Worm (Caenorhabditis elegans): ENCODE results near the gene smz-1.

DNA sequence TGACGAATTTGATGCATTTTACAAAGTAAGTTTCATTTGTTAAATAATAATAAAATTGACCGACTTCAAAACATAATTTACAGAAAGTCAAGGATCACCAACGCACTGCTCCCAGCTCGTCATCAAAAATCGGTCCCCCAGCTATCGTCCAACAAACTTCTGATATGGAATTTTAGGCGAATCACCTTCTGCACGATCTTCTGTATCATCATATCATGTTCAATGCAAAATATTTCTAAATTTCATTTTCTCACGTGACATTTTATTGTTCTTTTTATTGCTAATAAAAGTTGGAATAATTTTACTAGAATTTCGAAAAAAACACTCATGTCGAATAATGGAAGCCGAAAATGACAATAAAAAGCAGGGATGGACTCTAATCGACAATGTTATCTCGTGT is 44.7 kb upstream of the smz-1 start, which contains the start of gene acl-13:
- TF ChIP-seq ama-1 (optimal IDR thresholded peaks at IDR 0.05) (no peak), ZK546.5 (tag; optimal IDR thresholded peaks at IDR 0.05) (no peak), nhr-11 (tag; optimal IDR thresholded peaks at IDR 0.05) (no peak), nhr-237 (tag; optimal IDR thresholded peaks at IDR 0.05) (no peak), skn-1 (tag; optimal IDR thresholded peaks at IDR 0.05) (no peak), aly-2 (tag; optimal IDR thresholded peaks at IDR 0.05) (no peak)
